Fruit fly (Drosophila melanogaster) whole organism, embryonic: ENCODE data around the gene CG17349.
A peak's percentile ranks its signal among the peaks of the same experiment; 100 is the strongest.

Experiments used
- Bgb ChIP-seq: fragments of 200-800 bp; sonication (Bioruptor generic); IDR thresholded peaks from 2 replicates; pipeline ENCODE4 v1.3.6; 2022; ENCODE audit warnings: missing biosample characterization, missing genetic modification characterization; ENCODE audit not compliant: partially characterized antibody
- CG10565 ChIP-seq: fragments of 200-800 bp; sonication (Bioruptor generic); optimal IDR thresholded peaks from 3 replicates; lab custom pipeline; 2016; ENCODE audit warnings: missing biosample characterization, mild to moderate bottlenecking, missing genetic modification characterization
- CG10959 ChIP-seq: fragments of 200-800 bp; sonication (Bioruptor generic); IDR thresholded peaks from 2 replicates; pipeline ENCODE4 v1.3.6; 2022; ENCODE audit warnings: missing biosample characterization, missing genetic modification characterization
- CG11247 ChIP-seq: fragments of 200-800 bp; sonication (Bioruptor generic); IDR thresholded peaks from 2 replicates; pipeline ENCODE4 v1.3.6; 2022; ENCODE audit warnings: missing biosample characterization, missing genetic modification characterization
- CG15514 ChIP-seq: fragments of 200-800 bp; sonication (Bioruptor generic); optimal IDR thresholded peaks from 3 replicates; lab custom pipeline; 2017; ENCODE audit warnings: missing biosample characterization, missing genetic modification characterization, mild to moderate bottlenecking, moderate library complexity, missing genetic modification reagents
- CG1603 ChIP-seq: fragments of 200-800 bp; sonication (Bioruptor generic); optimal IDR thresholded peaks from 2 replicates; lab custom pipeline; 2019; ENCODE audit warnings: missing biosample characterization, mild to moderate bottlenecking, missing genetic modification characterization, moderate library complexity
- CG17912 ChIP-seq: fragments of 200-800 bp; sonication (Bioruptor generic); optimal IDR thresholded peaks from 2 replicates; lab custom pipeline; 2018; ENCODE audit warnings: missing biosample characterization, mild to moderate bottlenecking, missing genetic modification characterization
- CG1792 ChIP-seq: fragments of 200-800 bp; sonication (Bioruptor generic); optimal IDR thresholded peaks from 2 replicates; lab custom pipeline; 2016; ENCODE audit warnings: missing biosample characterization, missing genetic modification characterization
- CG2889 ChIP-seq: fragments of 200-800 bp; sonication (Bioruptor generic); IDR thresholded peaks from 3 replicates; pipeline ENCODE4 v1.3.6; 2022; ENCODE audit warnings: missing biosample characterization, missing genetic modification characterization
- CG32772 ChIP-seq: fragments of 200-800 bp; sonication (Bioruptor generic); IDR thresholded peaks from 2 replicates; pipeline ENCODE4 v1.3.6; 2022; ENCODE audit warnings: missing biosample characterization, missing genetic modification characterization
- CG3407 ChIP-seq: fragments of 200-800 bp; sonication (Bioruptor generic); optimal IDR thresholded peaks from 2 replicates; lab custom pipeline; 2018; ENCODE audit warnings: missing biosample characterization, mild to moderate bottlenecking, missing genetic modification characterization
- CG4328 ChIP-seq: fragments of 200-800 bp; sonication (Bioruptor generic); optimal IDR thresholded peaks from 3 replicates; lab custom pipeline; 2017; ENCODE audit warnings: missing biosample characterization, missing genetic modification reagents, missing genetic modification characterization
- CG4360 ChIP-seq: fragments of 200-800 bp; sonication (Bioruptor generic); IDR thresholded peaks from 2 replicates; pipeline ENCODE4 v1.3.6; 2022; ENCODE audit warnings: missing biosample characterization, missing genetic modification characterization
- CG43689 ChIP-seq: fragments of 200-800 bp; sonication (Bioruptor generic); IDR thresholded peaks from 2 replicates; pipeline ENCODE4 v1.3.6; 2022; ENCODE audit warnings: missing biosample characterization, missing genetic modification characterization
- CG4424 ChIP-seq: fragments of 200-800 bp; sonication (Bioruptor generic); optimal IDR thresholded peaks from 3 replicates; lab custom pipeline; 2016; ENCODE audit warnings: missing biosample characterization, missing genetic modification characterization
- CG4820 ChIP-seq: fragments of 200-800 bp; sonication (Bioruptor generic); optimal IDR thresholded peaks from 3 replicates; lab custom pipeline; 2016; ENCODE audit warnings: missing biosample characterization, missing genetic modification characterization
- CG7556 ChIP-seq: fragments of 200-800 bp; sonication (Bioruptor generic); optimal IDR thresholded peaks from 2 replicates; lab custom pipeline; 2017; ENCODE audit warnings: missing biosample characterization, mild to moderate bottlenecking, missing genetic modification characterization
- CG7839 ChIP-seq: fragments of 200-800 bp; sonication (Bioruptor generic); optimal IDR thresholded peaks from 3 replicates; lab custom pipeline; 2018; ENCODE audit warnings: missing biosample characterization, mild to moderate bottlenecking, missing genetic modification characterization, moderate library complexity
- CG8359 ChIP-seq: fragments of 200-800 bp; sonication (Bioruptor generic); optimal IDR thresholded peaks from 2 replicates; lab custom pipeline; 2017; ENCODE audit warnings: missing biosample characterization, mild to moderate bottlenecking, missing genetic modification characterization, borderline replicate concordance
- CG8944 ChIP-seq: fragments of 200-800 bp; sonication (Bioruptor generic); optimal IDR thresholded peaks from 3 replicates; lab custom pipeline; 2016; ENCODE audit warnings: missing biosample characterization, missing genetic modification characterization
- CG9817 ChIP-seq: fragments of 200-800 bp; sonication (Bioruptor generic); optimal IDR thresholded peaks from 2 replicates; lab custom pipeline; 2018; ENCODE audit warnings: missing biosample characterization, mild to moderate bottlenecking, missing genetic modification characterization, moderate library complexity
- CTCF ChIP-seq: fragments of 200-800 bp; sonication (Bioruptor generic); optimal IDR thresholded peaks from 2 replicates; lab custom pipeline; 2017; ENCODE audit warnings: missing biosample characterization, mild to moderate bottlenecking, missing genetic modification characterization, moderate library complexity
- Dbx ChIP-seq: fragments of 200-800 bp; sonication (Bioruptor generic); IDR thresholded peaks from 3 replicates; pipeline ENCODE4 v1.3.6; 2022; ENCODE audit warnings: missing biosample characterization, missing genetic modification characterization
- Dek ChIP-seq: fragments of 200-800 bp; sonication (Bioruptor generic); optimal IDR thresholded peaks from 3 replicates; lab custom pipeline; 2019; ENCODE audit warnings: missing biosample characterization, mild to moderate bottlenecking, missing genetic modification characterization, moderate library complexity
- Dref ChIP-seq: fragments of 200-800 bp; sonication (Bioruptor generic); IDR thresholded peaks from 2 replicates; pipeline ENCODE4 v1.3.6; 2022; ENCODE audit warnings: missing biosample characterization, missing genetic modification characterization
- Drgx ChIP-seq: fragments of 200-800 bp; sonication (Bioruptor generic); IDR thresholded peaks from 2 replicates; pipeline ENCODE4 v1.3.6; 2022; ENCODE audit warnings: missing biosample characterization, missing genetic modification characterization
- Ets65A ChIP-seq: fragments of 200-800 bp; sonication (Bioruptor generic); peaks from one replicate; lab custom pipeline; 2016; ENCODE audit warnings: missing biosample characterization, missing genetic modification characterization
- Lhr ChIP-seq: fragments of 200-800 bp; sonication (Bioruptor generic); optimal IDR thresholded peaks from 3 replicates; lab custom pipeline; 2017; ENCODE audit warnings: mild to moderate bottlenecking, missing biosample characterization, missing genetic modification reagents, missing genetic modification characterization
- Lim3 ChIP-seq: fragments of 200-800 bp; sonication (Bioruptor generic); IDR thresholded peaks from 2 replicates; pipeline ENCODE4 v1.3.6; 2022; ENCODE audit warnings: missing biosample characterization, missing genetic modification characterization
- Neu2 ChIP-seq: fragments of 200-800 bp; sonication (Bioruptor generic); optimal IDR thresholded peaks from 3 replicates; lab custom pipeline; 2016; ENCODE audit warnings: missing biosample characterization, missing genetic modification characterization, borderline replicate concordance
- Ptx1 ChIP-seq: fragments of 200-800 bp; sonication (Bioruptor generic); IDR thresholded peaks from 2 replicates; pipeline ENCODE4 v1.3.6; 2022; ENCODE audit warnings: missing biosample characterization, missing genetic modification characterization
- aop ChIP-seq: fragments of 200-800 bp; sonication (Bioruptor generic); IDR thresholded peaks from 2 replicates; pipeline ENCODE4 v1.3.6; 2022; ENCODE audit warnings: missing biosample characterization, missing genetic modification characterization
- bigmax ChIP-seq: fragments of 200-800 bp; sonication (Bioruptor generic); optimal IDR thresholded peaks from 2 replicates; lab custom pipeline; 2018; ENCODE audit warnings: missing biosample characterization, mild to moderate bottlenecking, missing genetic modification characterization
- chif ChIP-seq, 2 experiments: fragments of 200-800 bp; sonication (Bioruptor generic); optimal IDR thresholded peaks; 3 replicates each; lab custom pipeline; 2016; ENCODE audit warnings: missing biosample characterization in 2 of 2, missing genetic modification characterization in 2 of 2
- ci ChIP-seq: fragments of 200-800 bp; sonication (Bioruptor generic); IDR thresholded peaks from 3 replicates; pipeline ENCODE4 v1.3.6; 2022; ENCODE audit warnings: missing biosample characterization, missing genetic modification characterization
- croc ChIP-seq: fragments of 200-800 bp; sonication (Bioruptor generic); conservative IDR thresholded peaks from 3 replicates; pipeline ENCODE4 v1.3.6; 2022; ENCODE audit warnings: missing biosample characterization, missing genetic modification characterization
- dan ChIP-seq: fragments of 200-800 bp; sonication (Bioruptor generic); IDR thresholded peaks from 2 replicates; pipeline ENCODE4 v1.3.6; 2022; ENCODE audit warnings: missing biosample characterization, missing genetic modification characterization
- danr ChIP-seq: fragments of 200-800 bp; sonication (Bioruptor generic); IDR thresholded peaks from 2 replicates; pipeline ENCODE4 v1.3.6; 2022; ENCODE audit warnings: missing biosample characterization, missing genetic modification characterization
- ewg ChIP-seq: fragments of 200-800 bp; sonication (Bioruptor generic); optimal IDR thresholded peaks from 3 replicates; lab custom pipeline; 2017; ENCODE audit warnings: mild to moderate bottlenecking, missing biosample characterization, missing genetic modification reagents, missing genetic modification characterization
- fd64A ChIP-seq: fragments of 200-800 bp; sonication (Bioruptor generic); optimal IDR thresholded peaks from 3 replicates; lab custom pipeline; 2018; ENCODE audit warnings: missing biosample characterization, mild to moderate bottlenecking, missing genetic modification characterization
- gro ChIP-seq: fragments of 200-800 bp; sonication (Bioruptor generic); optimal IDR thresholded peaks from 2 replicates; lab custom pipeline; 2016; ENCODE audit warnings: missing biosample characterization, missing genetic modification characterization
- gsb-n ChIP-seq: fragments of 200-800 bp; sonication (Bioruptor generic); optimal IDR thresholded peaks from 3 replicates; lab custom pipeline; 2018; ENCODE audit warnings: missing biosample characterization, mild to moderate bottlenecking, missing genetic modification characterization
- gt ChIP-seq: fragments of 200-800 bp; sonication (Bioruptor generic); IDR thresholded peaks from 2 replicates; pipeline ENCODE4 v1.3.6; 2022; ENCODE audit warnings: missing biosample characterization, missing genetic modification characterization
- h ChIP-seq: fragments of >200 bp; optimal IDR thresholded peaks from 2 replicates; lab custom pipeline; 2017
- insv ChIP-seq, 2 experiments: fragments of 200-800 bp; sonication (Bioruptor generic); optimal IDR thresholded peaks; 3 replicates each; lab custom pipeline; 2016 to 2018; ENCODE audit warnings: missing biosample characterization in 2 of 2, missing genetic modification characterization in 2 of 2
- lov ChIP-seq, 2 experiments: fragments of 200-800 bp in 1 of 2; fragments of >200 bp in 1 of 2; sonication (Bioruptor generic) in 1 of 2; IDR thresholded peaks in 1 of 2; optimal IDR thresholded peaks in 1 of 2; 2 replicates in 1 of 2; 3 replicates in 1 of 2; pipeline versions ENCODE4 v1.3.6 to Lab custom; 2017 to 2022; ENCODE audit warnings: missing biosample characterization in 1 of 2, missing genetic modification characterization in 1 of 2
- luna ChIP-seq: fragments of 200-800 bp; sonication (Bioruptor generic); optimal IDR thresholded peaks from 2 replicates; lab custom pipeline; 2016; ENCODE audit warnings: missing biosample characterization, missing genetic modification characterization
- pho ChIP-seq: fragments of 200-800 bp; sonication (Bioruptor generic); optimal IDR thresholded peaks from 2 replicates; lab custom pipeline; 2016; ENCODE audit warnings: missing biosample characterization, missing genetic modification characterization
- psq ChIP-seq: fragments of 200-800 bp; sonication (Bioruptor generic); optimal IDR thresholded peaks from 2 replicates; lab custom pipeline; 2017; ENCODE audit warnings: missing biosample characterization, missing genetic modification characterization
- sd ChIP-seq: fragments of 200-800 bp; sonication (Bioruptor generic); optimal IDR thresholded peaks from 3 replicates; lab custom pipeline; 2018; ENCODE audit warnings: missing biosample characterization, mild to moderate bottlenecking, missing genetic modification characterization, moderate library complexity
- sqz ChIP-seq: fragments of 200-800 bp; sonication (Bioruptor generic); optimal IDR thresholded peaks from 3 replicates; lab custom pipeline; 2018; ENCODE audit warnings: missing biosample characterization, mild to moderate bottlenecking, missing genetic modification characterization
- wek ChIP-seq: fragments of 200-800 bp; sonication (Bioruptor generic); optimal IDR thresholded peaks from 3 replicates; lab custom pipeline; 2018; ENCODE audit warnings: missing biosample characterization, mild to moderate bottlenecking, missing genetic modification characterization, moderate library complexity

The CG17349 gene

DNA sequence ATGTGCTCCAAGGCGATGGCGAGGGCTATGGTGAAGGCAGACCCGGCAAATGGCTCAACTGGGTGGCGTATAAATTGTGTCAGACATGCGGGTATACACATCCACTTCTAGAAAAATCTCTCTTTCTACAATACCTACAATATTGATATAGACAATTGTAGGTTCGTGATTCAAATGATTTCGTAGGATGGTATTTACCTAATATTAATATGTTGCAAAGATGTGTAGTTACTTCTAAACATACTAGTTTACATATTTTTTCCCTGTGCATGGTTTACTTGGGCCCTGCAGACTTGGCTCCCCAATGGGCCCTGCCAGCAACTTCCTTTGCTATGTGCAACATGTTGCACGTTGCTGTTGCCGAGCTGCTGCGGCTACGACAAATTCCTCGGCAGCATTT lies 28.2 kb upstream of the CG17349 start (continued):
- TF ChIP-seq pho (GFP tag; lab: Kevin White, UChicago) = no peak
- no peak for TF ChIP-seq luna
- no peak for TF ChIP-seq sqz (GFP tag; lab: Kevin White, UChicago)
- TF ChIP-seq Dek = no peak
- peak; percentile 5 to 59 for TF ChIP-seq chif (GFP tag; optimal IDR thresholded peaks at IDR 0.05; lab: Kevin White, UChicago)
- TF ChIP-seq CG7839 = peak; percentile 42
- no peak for TF ChIP-seq CG9817
- no peak for TF ChIP-seq wek
- 0 out of 2 replicates have a peak, but pooled peaks have one; percentile 12 for TF ChIP-seq CG4360 (GFP tag; lab: Robert Waterston, UW)
- TF ChIP-seq Ptx1 = no peak
- no peak for TF ChIP-seq gro (GFP tag; lab: Kevin White, UChicago)
- TF ChIP-seq CG8359 (GFP tag; lab: Kevin White, UChicago) = peak; percentile 10
- TF ChIP-seq Dbx (GFP tag; lab: Robert Waterston, UW) = no peak
- no peak for TF ChIP-seq Ets65A (GFP tag; lab: Kevin White, UChicago)
- no peak for TF ChIP-seq gt
- TF ChIP-seq CG1792 (GFP tag; lab: Kevin White, UChicago) = no peak
- no peak for TF ChIP-seq CG2889 (GFP tag; lab: Robert Waterston, UW)
- TF ChIP-seq Dref (GFP tag; lab: Robert Waterston, UW) = no peak
- TF ChIP-seq h (lab: Kevin White, UChicago) = no peak
- no peak for TF ChIP-seq insv (GFP tag; optimal IDR thresholded peaks at IDR 0.05; lab: Kevin White, UChicago)
- peak; percentile 41 for TF ChIP-seq CG3407 (GFP tag; lab: Kevin White, UChicago)
- peak; percentile 8 for TF ChIP-seq CG4820
- TF ChIP-seq gsb-n (tag; lab: Kevin White, UChicago) = peak; percentile 67
- no peak for TF ChIP-seq CG4328 (GFP tag; lab: Kevin White, UChicago)
- TF ChIP-seq ci (GFP tag; lab: Robert Waterston, UW) = peak; percentile 58; the same call in 1 of the 3 replicates
- no peak for TF ChIP-seq bigmax (GFP tag; lab: Kevin White, UChicago)
- no peak for TF ChIP-seq CG15514
- no peak for TF ChIP-seq Neu2 (GFP tag; lab: Kevin White, UChicago)
- peak; percentile 37 for TF ChIP-seq Lhr (GFP tag; lab: Kevin White, UChicago)
- no peak for TF ChIP-seq sd (tag; lab: Kevin White, UChicago)
- no peak; the same call in 2 of the 3 replicates for TF ChIP-seq croc (GFP tag; lab: Robert Waterston, UW)
- TF ChIP-seq CTCF (GFP tag; lab: Kevin White, UChicago) = no peak
- TF ChIP-seq CG8944 (GFP tag; lab: Kevin White, UChicago) = peak; percentile 4
- TF ChIP-seq Lim3 (GFP tag; lab: Robert Waterston, UW) = no peak
- peak; percentile 83 for TF ChIP-seq Drgx (GFP tag; lab: Robert Waterston, UW)
- TF ChIP-seq CG32772 = peak; percentile 46; the same call in 1 of the 2 replicates
- TF ChIP-seq fd64A (GFP tag; lab: Kevin White, UChicago) = peak; percentile 20
- no peak for TF ChIP-seq psq (GFP tag; lab: Kevin White, UChicago)
- no peak for TF ChIP-seq aop
- no peak for TF ChIP-seq CG10565 (GFP tag; lab: Kevin White, UChicago)
- TF ChIP-seq CG10959 (GFP tag; lab: Robert Waterston, UW) = peak; percentile 50; the same call in 1 of the 2 replicates
- TF ChIP-seq ewg (GFP tag; lab: Kevin White, UChicago) = no peak
- no peak for TF ChIP-seq danr (GFP tag; lab: Robert Waterston, UW)
- peak; percentile 83 for TF ChIP-seq CG1603 (tag; lab: Kevin White, UChicago)
- TF ChIP-seq Bgb = no peak
- TF ChIP-seq CG7556 = peak; percentile 26
- peak; percentile 70 for TF ChIP-seq CG4424 (GFP tag; lab: Kevin White, UChicago)
- no peak for TF ChIP-seq lov (optimal IDR thresholded peaks at IDR 0.05; lab: Kevin White, UChicago)
- 0 out of 3 replicates have a peak, but pooled peaks have one; percentile 46 for TF ChIP-seq lov (GFP tag; IDR thresholded peaks at IDR 0.05; lab: Robert Waterston, UW)
- TF ChIP-seq CG43689 = no peak
- TF ChIP-seq dan = no peak
- TF ChIP-seq CG11247 (GFP tag; lab: Robert Waterston, UW) = no peak
- TF ChIP-seq CG17912 (GFP tag; lab: Kevin White, UChicago) = no peak
